Fruit fly (Drosophila melanogaster): ENCODE measurements around the gene Grx1.
A peak's percentile ranks its signal among the peaks of the same experiment; 100 is the strongest.

Grx1 gene

DNA sequence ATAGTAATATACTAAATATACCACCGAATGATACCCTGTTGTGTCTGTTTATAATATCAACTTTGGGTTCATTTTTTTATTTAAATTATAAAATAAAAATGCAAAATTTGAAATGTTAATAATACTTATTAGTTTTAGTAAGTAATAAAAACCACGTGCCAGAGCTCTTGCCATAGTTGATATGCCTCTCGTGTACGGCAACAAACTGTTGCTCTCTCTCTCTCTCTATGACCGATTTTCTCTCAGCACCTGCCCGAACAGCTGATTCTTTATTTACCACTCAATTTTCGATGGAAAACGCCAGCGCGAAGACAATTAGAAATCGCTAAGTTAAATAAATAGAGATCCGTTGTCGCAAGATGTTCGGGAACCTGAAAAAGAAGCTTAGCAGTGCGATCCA lies 1.5 kb upstream of the Grx1 start, which contains the start of gene Dysb (continued):
- TF ChIP-seq CG2875 (GFP tag; optimal IDR thresholded peaks at IDR 0.05) (peak; percentile 82), Rfx (GFP tag; IDR thresholded peaks at IDR 0.05) (peak; percentile 96), Aef1 (GFP tag; IDR thresholded peaks at IDR 0.05) (peak; percentile 78), NC2α (GFP tag; optimal IDR thresholded peaks at IDR 0.05) (no peak), eyg (GFP tag; optimal IDR thresholded peaks at IDR 0.05) (peak; percentile 46), CG3995 (GFP tag; optimal IDR thresholded peaks at IDR 0.05) (no peak), CG12769 (tag; optimal IDR thresholded peaks at IDR 0.05) (peak; percentile 69), CG11504 (tag; optimal IDR thresholded peaks at IDR 0.05) (peak; percentile 90), pb (GFP tag; optimal IDR thresholded peaks at IDR 0.05) (peak; percentile 4), zfh2 (GFP tag; optimal IDR thresholded peaks at IDR 0.05) (peak; percentile 61), wek (GFP tag; optimal IDR thresholded peaks at IDR 0.05) (peak; percentile 32), toy (GFP tag; IDR thresholded peaks at IDR 0.05) (peak; percentile 77; the same call in 1 of the 2 replicates), Camta (GFP tag; optimal IDR thresholded peaks at IDR 0.05) (peak; percentile 66), dm (GFP tag; optimal IDR thresholded peaks at IDR 0.05) (no peak), CG8089 (GFP tag; optimal IDR thresholded peaks at IDR 0.05) (no peak), CG10274 (GFP tag; optimal IDR thresholded peaks at IDR 0.05) (peak; percentile 50), CG8290 (GFP tag; optimal IDR thresholded peaks at IDR 0.05) (peak; percentile 33), CG8290 (tag; optimal IDR thresholded peaks at IDR 0.05) (peak in 1 of 2 experiments; percentile 85), lbe (GFP tag; optimal IDR thresholded peaks at IDR 0.05) (peak; percentile 84), Vsx1 (GFP tag; optimal IDR thresholded peaks at IDR 0.05) (peak; percentile 73), cad (GFP tag; optimal IDR thresholded peaks at IDR 0.05) (no peak), dysf (GFP tag; IDR thresholded peaks at IDR 0.05) (peak; percentile 89), dmrt11E (tag; optimal IDR thresholded peaks at IDR 0.05) (peak; percentile 86), pan (optimal IDR thresholded peaks at IDR 0.05) (no peak), pan (GFP tag; optimal IDR thresholded peaks at IDR 0.05 in 1 of 2, IDR thresholded peaks at IDR 0.05 in 1 of 2) (peak in 1 of 2 experiments; percentile 93), row (GFP tag; IDR thresholded peaks at IDR 0.05) (peak; percentile 97), CG9797 (GFP tag; optimal IDR thresholded peaks at IDR 0.05) (peak; percentile 25), CG43689 (GFP tag; IDR thresholded peaks at IDR 0.05) (peak; percentile 67; the same call in 1 of the 2 replicates), HLH3B (GFP tag; IDR thresholded peaks at IDR 0.05) (peak; percentile 90), CG15011 (GFP tag; optimal IDR thresholded peaks at IDR 0.05) (peak; percentile 67), Ravus (GFP tag; IDR thresholded peaks at IDR 0.05) (peak; percentile 31; the same call in 1 of the 2 replicates), dimm (GFP tag; IDR thresholded peaks at IDR 0.05) (peak; percentile 60), Poxn (GFP tag; IDR thresholded peaks at IDR 0.05) (peak; percentile 48; the same call in 1 of the 2 replicates), CG15479 (GFP tag; optimal IDR thresholded peaks at IDR 0.05) (no peak), kni (GFP tag; optimal IDR thresholded peaks at IDR 0.05) (peak; percentile 70), Meics (GFP tag; optimal IDR thresholded peaks at IDR 0.05) (peak; percentile 89), Drgx (GFP tag; IDR thresholded peaks at IDR 0.05) (peak; percentile 92), D (optimal IDR thresholded peaks at IDR 0.05) (no peak), D (GFP tag; optimal IDR thresholded peaks at IDR 0.05) (peak; percentile 80), Dp (GFP tag; optimal IDR thresholded peaks at IDR 0.05) (peak; percentile 12), CG14441 (GFP tag; IDR thresholded peaks at IDR 0.05) (peak; percentile 90), tx (GFP tag; optimal IDR thresholded peaks at IDR 0.05) (peak; percentile 32), gsb (GFP tag; IDR thresholded peaks at IDR 0.05) (peak; percentile 75), HLHmδ (GFP tag; optimal IDR thresholded peaks at IDR 0.05) (peak; percentile 61), CG18262 (tag; optimal IDR thresholded peaks at IDR 0.05) (peak; percentile 89), CG9437 (GFP tag; optimal IDR thresholded peaks at IDR 0.05) (peak; percentile 69), CG13424 (tag; optimal IDR thresholded peaks at IDR 0.05) (peak; percentile 89), p53 (GFP tag; optimal IDR thresholded peaks at IDR 0.05) (no peak), phol (tag; optimal IDR thresholded peaks at IDR 0.05) (peak; percentile 81), CG17829 (tag; optimal IDR thresholded peaks at IDR 0.05) (peak; percentile 93), Mrtf (GFP tag; IDR thresholded peaks at IDR 0.05) (peak; percentile 68; the same call in 2 of the 3 replicates), gro (GFP tag; optimal IDR thresholded peaks at IDR 0.05) (peak; percentile 37)
